Worm (Caenorhabditis elegans): ENCODE data around the gene Y53F4B.18.

Y53F4B.18 gene

ce11 chrII:15071571-15071970 lies at the start of gene Y53F4B.18:
Gene Y53F4B.18, minus strand, starts transcription at chrII:15071671.
- TF ChIP-seq nhr-11 (tag; optimal IDR thresholded peaks at IDR 0.05) (no peak), F16B12.6 (tag; optimal IDR thresholded peaks at IDR 0.05) (no peak), fos-1 (tag; optimal IDR thresholded peaks at IDR 0.05) (no peak), nhr-19 (GFP tag; conservative IDR thresholded peaks at IDR 0.05) (no peak), snu-23 (GFP tag; optimal IDR thresholded peaks at IDR 0.05) (no peak)

DNA sequence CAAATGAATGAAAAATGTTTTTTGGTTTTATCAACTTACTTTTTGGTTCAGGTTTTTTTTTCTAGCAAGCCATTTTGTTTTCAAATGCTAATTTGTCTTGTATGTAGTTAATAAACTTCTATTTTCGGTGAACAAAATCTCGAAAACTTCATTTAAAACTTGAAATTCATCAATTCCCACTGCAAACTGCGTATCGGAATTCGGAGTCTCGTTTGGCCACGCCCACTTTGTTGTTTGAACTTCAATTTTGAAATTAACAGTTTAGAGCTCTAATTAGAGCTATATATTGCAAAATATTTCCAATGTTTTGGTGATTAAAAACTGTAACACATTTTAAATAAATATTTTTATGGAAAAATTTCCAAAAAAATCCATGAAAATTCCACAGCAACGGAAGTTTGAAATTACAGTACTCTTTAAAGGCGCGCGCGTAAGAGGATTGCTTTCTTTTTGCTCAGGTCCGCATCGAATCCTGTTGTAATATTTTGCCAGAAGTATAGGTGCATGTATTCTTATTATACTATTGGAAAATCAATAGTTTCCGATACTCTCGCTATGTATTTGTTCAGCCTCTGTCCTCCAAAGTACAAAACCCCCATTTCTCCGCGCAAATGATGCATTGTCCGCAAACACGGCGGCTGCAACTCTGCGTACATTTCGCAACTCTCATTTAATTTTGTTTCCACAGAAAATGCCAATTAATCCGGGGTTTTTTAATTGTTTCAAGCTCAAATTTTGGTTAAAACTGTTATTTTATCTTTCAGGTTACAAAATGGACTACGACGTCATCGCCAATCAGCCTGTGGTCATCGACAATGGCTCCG lies 48.3 kb upstream of the Y53F4B.18 start, which contains the start of gene arp-1:
Gene arp-1, plus strand, starts transcription at position 765 of the 824 bp plus-strand sequence.
- TF ChIP-seq lin-39 (tag; optimal IDR thresholded peaks at IDR 0.05), result no peak
- TF ChIP-seq ztf-11 (tag; optimal IDR thresholded peaks at IDR 0.05), result no peak
- TF ChIP-seq F16B12.6 (tag; optimal IDR thresholded peaks at IDR 0.05), result peak; percentile 97
- no peak for TF ChIP-seq xbp-1 (tag; optimal IDR thresholded peaks at IDR 0.05)
- no peak for TF ChIP-seq nhr-12 (tag; optimal IDR thresholded peaks at IDR 0.05)
- TF ChIP-seq ceh-82 (tag; optimal IDR thresholded peaks at IDR 0.05), result peak; percentile 50 to 63 (median 52)
- no peak for TF ChIP-seq C04F5.9 (tag; optimal IDR thresholded peaks at IDR 0.05)
- no peak for TF ChIP-seq ceh-63 (GFP tag; optimal IDR thresholded peaks at IDR 0.05)
- no peak for TF ChIP-seq egl-13 (tag; optimal IDR thresholded peaks at IDR 0.05)
- TF ChIP-seq dpl-1 (GFP tag; optimal IDR thresholded peaks at IDR 0.05), result peak; percentile 61 to 68 (median 68)
- TF ChIP-seq aha-1 (tag; optimal IDR thresholded peaks at IDR 0.05), result no peak
- no peak for TF ChIP-seq ceh-8 (GFP tag; optimal IDR thresholded peaks at IDR 0.05)
- no peak for TF ChIP-seq hlh-17 (GFP tag; optimal IDR thresholded peaks at IDR 0.05; ENCODE audit: borderline replicate concordance)
- TF ChIP-seq blmp-1 (tag; optimal IDR thresholded peaks at IDR 0.05), result no peak
- TF ChIP-seq ceh-88 (GFP tag; IDR thresholded peaks at IDR 0.05), result no peak
- peak; percentile 34 for TF ChIP-seq nhr-47 (tag; optimal IDR thresholded peaks at IDR 0.05)
- peak; percentile 15 for TF ChIP-seq dsc-1 (tag; optimal IDR thresholded peaks at IDR 0.05)
- TF ChIP-seq swsn-7 (tag; optimal IDR thresholded peaks at IDR 0.05), result peak; percentile 34
- TF ChIP-seq fkh-4 (tag; optimal IDR thresholded peaks at IDR 0.05; ENCODE audit: borderline replicate concordance), result no peak
- no peak for TF ChIP-seq alr-1 (tag; optimal IDR thresholded peaks at IDR 0.05; ENCODE audit: borderline replicate concordance)
- no peak for TF ChIP-seq mab-9 (GFP tag; IDR thresholded peaks at IDR 0.05)
- no peak for TF ChIP-seq C34B4.2 (tag; optimal IDR thresholded peaks at IDR 0.05)
- TF ChIP-seq lin-15B (tag; optimal IDR thresholded peaks at IDR 0.05), result peak; percentile 11
- no peak for TF ChIP-seq hlh-4 (tag; optimal IDR thresholded peaks at IDR 0.05)
- TF ChIP-seq ama-1 (optimal IDR thresholded peaks at IDR 0.05), result no peak
- TF ChIP-seq hpl-2 (GFP tag; optimal IDR thresholded peaks at IDR 0.05), result peak; percentile 63
- no peak for TF ChIP-seq fkh-10 (GFP tag; optimal IDR thresholded peaks at IDR 0.05)
- TF ChIP-seq nhr-84 (tag; optimal IDR thresholded peaks at IDR 0.05), result no peak
- no peak for TF ChIP-seq nhr-28 (tag; optimal IDR thresholded peaks at IDR 0.05)
- no peak for TF ChIP-seq efl-3 (GFP tag; optimal IDR thresholded peaks at IDR 0.05)
- no peak for TF ChIP-seq sox-4 (tag; optimal IDR thresholded peaks at IDR 0.05)
- no peak for TF ChIP-seq ztf-4 (tag; optimal IDR thresholded peaks at IDR 0.05)
- TF ChIP-seq zag-1 (tag; optimal IDR thresholded peaks at IDR 0.05), result no peak
- TF ChIP-seq jun-1 (tag; optimal IDR thresholded peaks at IDR 0.05), result no peak
- TF ChIP-seq ces-1 (GFP tag; optimal IDR thresholded peaks at IDR 0.05), result no peak
- no peak for TF ChIP-seq snpc-4 (tag; optimal IDR thresholded peaks at IDR 0.05)
- no peak for TF ChIP-seq unc-98 (GFP tag; IDR thresholded peaks at IDR 0.05)
- no peak for TF ChIP-seq nhr-85 (tag)
- TF ChIP-seq isw-1 (GFP tag; IDR thresholded peaks at IDR 0.05), result peak; percentile 11; the same call in 1 of the 2 replicates
- peak; percentile 66 for TF ChIP-seq rnt-1 (tag; optimal IDR thresholded peaks at IDR 0.05)
- TF ChIP-seq nhr-19 (GFP tag; conservative IDR thresholded peaks at IDR 0.05), result peak; percentile 26; the same call in 1 of the 2 replicates
- TF ChIP-seq sptf-1 (tag; optimal IDR thresholded peaks at IDR 0.05), result no peak
- peak; percentile 57 for TF ChIP-seq snu-23 (GFP tag; optimal IDR thresholded peaks at IDR 0.05)
- TF ChIP-seq nhr-76 (tag; optimal IDR thresholded peaks at IDR 0.05), result no peak
- TF ChIP-seq lin-13 (GFP tag; optimal IDR thresholded peaks at IDR 0.05), result peak; percentile 21
- peak; percentile 49 to 74 for TF ChIP-seq lsy-2 (tag; optimal IDR thresholded peaks at IDR 0.05)
- no peak for TF ChIP-seq pax-3 (tag; optimal IDR thresholded peaks at IDR 0.05)
- TF ChIP-seq skn-1 (tag; optimal IDR thresholded peaks at IDR 0.05), result peak; percentile 43
